Worm (Caenorhabditis elegans) whole organism, early embryonic: ENCODE data around the gene Y47D7A.9.

Experiments used
- ama-1 ChIP-seq: fragments of 150-350 bp; optimal IDR thresholded peaks from 2 replicates; lab custom pipeline; 2014
- ceh-13 ChIP-seq: fragments of 200-800 bp; sonication (Bioruptor generic); optimal IDR thresholded peaks from 2 replicates; lab custom pipeline; 2018; ENCODE audit warnings: mild to moderate bottlenecking, missing genetic modification characterization, missing compliant biosample characterization
- ceh-36 ChIP-seq: sonication (generic microtip); optimal IDR thresholded peaks from 2 replicates; lab custom pipeline; 2016; ENCODE audit warnings: missing genetic modification characterization, inconsistent platforms, missing compliant biosample characterization
- ets-7 ChIP-seq: sonication (generic microtip); optimal IDR thresholded peaks from 2 replicates; lab custom pipeline; 2016; ENCODE audit warnings: missing genotype, missing genetic modification characterization, missing compliant biosample characterization
- flt-1 ChIP-seq: fragments of 200-800 bp; sonication (Bioruptor generic); IDR thresholded peaks from 2 replicates; pipeline ENCODE4 v1.3.6; 2022; ENCODE audit warnings: missing genetic modification characterization, missing compliant biosample characterization
- hmbx-1 ChIP-seq: sonication (generic microtip); optimal IDR thresholded peaks from 2 replicates; lab custom pipeline; 2016; ENCODE audit warnings: mild to moderate bottlenecking, missing genetic modification characterization, missing compliant biosample characterization
- hnd-1 ChIP-seq: sonication (generic microtip); optimal IDR thresholded peaks from 2 replicates; lab custom pipeline; 2016; ENCODE audit warnings: missing genetic modification characterization, missing compliant biosample characterization
- pes-1 ChIP-seq: fragments of 200-800 bp; sonication (Bioruptor generic); IDR thresholded peaks from 2 replicates; pipeline ENCODE4 v1.3.6; 2022; ENCODE audit warnings: missing genetic modification reagents, missing genetic modification characterization, missing compliant biosample characterization
- scrt-1 ChIP-seq: fragments of 200-800 bp; sonication (Bioruptor generic); IDR thresholded peaks from 2 replicates; pipeline ENCODE4 v1.3.6; 2022; ENCODE audit warnings: missing genetic modification characterization, missing compliant biosample characterization
- sea-1 ChIP-seq: fragments of 200-800 bp; sonication (Bioruptor generic); conservative IDR thresholded peaks from 2 replicates; pipeline ENCODE4 v1.3.6; 2022; ENCODE audit warnings: missing genetic modification characterization, missing compliant biosample characterization
- tbx-37 ChIP-seq: fragments of 200-800 bp; sonication (Bioruptor generic); conservative IDR thresholded peaks from 2 replicates; pipeline ENCODE4 v1.3.6; 2022; ENCODE audit warnings: missing genetic modification reagents, missing genetic modification characterization, missing compliant biosample characterization
- tra-4 ChIP-seq: sonication (generic microtip); optimal IDR thresholded peaks from 2 replicates; lab custom pipeline; 2017; ENCODE audit warnings: missing genetic modification characterization, missing compliant biosample characterization

DNA sequence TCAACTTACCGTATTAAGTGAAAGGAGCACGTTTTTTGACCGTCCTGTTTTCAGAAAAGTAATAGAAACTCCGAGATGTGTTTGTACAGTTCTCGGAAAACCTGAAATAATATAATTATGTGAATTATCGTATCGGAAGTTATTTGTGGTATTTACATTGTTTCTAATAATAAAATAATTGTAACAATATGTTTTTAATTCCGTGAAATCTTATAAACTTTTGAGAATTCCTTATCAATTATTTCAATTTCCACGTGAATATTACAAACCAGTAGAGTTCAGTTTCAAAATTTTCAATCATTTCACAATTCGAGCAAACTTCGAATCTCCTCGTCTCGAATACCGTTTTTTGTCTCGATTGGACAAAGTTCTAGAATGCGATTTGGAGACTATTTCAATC lies 47.3 kb upstream of the Y47D7A.9 start, which contains the start of gene T08H10.3:
- TF ChIP-seq tra-4 (tag; lab: Kevin White, UChicago) (no peak), tbx-37 (GFP tag; lab: Robert Waterston, UW) (no peak), scrt-1 (GFP tag; lab: Robert Waterston, UW) (no peak), ama-1 (lab: Kevin White, UChicago) (no peak), ets-7 (no peak), flt-1 (GFP tag; lab: Robert Waterston, UW) (no peak), hnd-1 (tag; lab: Kevin White, UChicago) (no peak), ceh-36 (tag; lab: Kevin White, UChicago) (no peak), sea-1 (no peak), hmbx-1 (tag; lab: Kevin White, UChicago) (no peak), ceh-13 (GFP tag; lab: Kevin White, UChicago) (no peak), pes-1 (GFP tag; lab: Robert Waterston, UW) (no peak)
